Worm (Caenorhabditis elegans): ENCODE data around the gene skpo-2.
"Not testable (repeated sequence)": the region's sequence is repeated elsewhere in the genome, so short reads cannot be mapped to it uniquely, and the experiment has no call there.

skpo-2 gene

ce11 chrII:3436412-3436811 is at the start of gene skpo-2:
TSS of gene skpo-2 (minus strand) at chrII:3436512.
- no peak for TF ChIP-seq unc-62 (GFP tag; optimal IDR thresholded peaks at IDR 0.05)

- TF ChIP-seq unc-62 (GFP tag; optimal IDR thresholded peaks at IDR 0.05), result no peak
These were observed 45.9 kb upstream of the skpo-2 start, which contains the start of gene smu-2 for ce11 chrII:3482231-3482630. TSS of gene smu-2 (plus strand) at chrII:3482408.

ce11 chrII:3481584-3481983 is 45.3 kb upstream of the skpo-2 start, which contains the start of gene Y49F6B.8:
TSS of gene Y49F6B.8 (minus strand) at chrII:3481684.
- no peak for TF ChIP-seq unc-62 (GFP tag; optimal IDR thresholded peaks at IDR 0.05)

ce11 chrII:3477171-3477570 is 40.9 kb upstream of the skpo-2 start, which contains the start of gene fbxb-104:
TSS of gene fbxb-104 (minus strand) at chrII:3477271.
- no peak for TF ChIP-seq unc-62 (GFP tag; optimal IDR thresholded peaks at IDR 0.05)

- no peak for TF ChIP-seq unc-62 (GFP tag; optimal IDR thresholded peaks at IDR 0.05)
These were observed 40.2 kb upstream of the skpo-2 start for ce11 chrII:3476536-3476935.

ce11 chrII:3473744-3474143 is 37.4 kb upstream of the skpo-2 start, which contains the start of gene sdz-32:
TSS of gene sdz-32 (plus strand) at chrII:3474044.
- TF ChIP-seq unc-62 (GFP tag; optimal IDR thresholded peaks at IDR 0.05), result no peak

ce11 chrII:3472817-3473216 is 36.5 kb upstream of the skpo-2 start, which contains the start of gene Y49F6B.6:
TSS of gene Y49F6B.6 (plus strand) at chrII:3473117.
- TF ChIP-seq unc-62 (GFP tag; optimal IDR thresholded peaks at IDR 0.05), result no peak

- no peak for TF ChIP-seq unc-62 (GFP tag; optimal IDR thresholded peaks at IDR 0.05)
These were observed 36.0 kb upstream of the skpo-2 start, which contains the start of gene Y49F6B.12 for ce11 chrII:3472316-3472715. TSS of gene Y49F6B.12 (minus strand) at chrII:3472416.

ce11 chrII:3471603-3472002 is 35.3 kb upstream of the skpo-2 start, which contains the start of gene Y49F6B.13:
TSS of gene Y49F6B.13 (minus strand) at chrII:3471703.
- TF ChIP-seq unc-62 (GFP tag; optimal IDR thresholded peaks at IDR 0.05), result no peak

ce11 chrII:3470549-3470948 is 34.2 kb upstream of the skpo-2 start, which contains the start of gene Y49F6B.20:
TSS of gene Y49F6B.20 (minus strand) at chrII:3470649.
- TF ChIP-seq unc-62 (GFP tag; optimal IDR thresholded peaks at IDR 0.05), result no peak

ce11 chrII:3464580-3464979 is 28.3 kb upstream of the skpo-2 start, which contains the start of gene C16C8.10:
TSS of gene C16C8.10 (minus strand) at chrII:3464680.
- not testable (repeated sequence) for TF ChIP-seq unc-62 (GFP tag; optimal IDR thresholded peaks at IDR 0.05)

ce11 chrII:3463097-3463496 is 26.8 kb upstream of the skpo-2 start, which contains the start of gene C16C8.9:
TSS of gene C16C8.9 (minus strand) at chrII:3463197.
- no peak for TF ChIP-seq unc-62 (GFP tag; optimal IDR thresholded peaks at IDR 0.05)

- no peak for TF ChIP-seq unc-62 (GFP tag; optimal IDR thresholded peaks at IDR 0.05)
These were observed 25.3 kb upstream of the skpo-2 start, which contains the start of gene C16C8.8 for ce11 chrII:3461586-3461985. TSS of gene C16C8.8 (minus strand) at chrII:3461686.

- no peak for TF ChIP-seq unc-62 (GFP tag; optimal IDR thresholded peaks at IDR 0.05)
These were observed 23.7 kb upstream of the skpo-2 start, which contains the start of gene C16C8.7 for ce11 chrII:3460048-3460447. TSS of gene C16C8.7 (minus strand) at chrII:3460148.

ce11 chrII:3459199-3459598 is 22.9 kb upstream of the skpo-2 start:
- TF ChIP-seq unc-62 (GFP tag; optimal IDR thresholded peaks at IDR 0.05), result no peak

ce11 chrII:3458209-3458608 is 21.9 kb upstream of the skpo-2 start, which contains the start of the genes C16C8.26 and C16C8.19:
TSS of gene C16C8.26 (minus strand) at chrII:3458309.
TSS of gene C16C8.19 (plus strand) at chrII:3458487.
- no peak for TF ChIP-seq unc-62 (GFP tag; optimal IDR thresholded peaks at IDR 0.05)

- no peak for TF ChIP-seq unc-62 (GFP tag; optimal IDR thresholded peaks at IDR 0.05)
These were observed 17.2 kb upstream of the skpo-2 start, which contains the start of gene C16C8.11 for ce11 chrII:3453521-3453920. TSS of gene C16C8.11 (plus strand) at chrII:3453708.

All from whole organism, dauer.